Worm (Caenorhabditis elegans) whole organism, late embryonic: Measurements from ENCODE around the gene srbc-37.

ENCODE experiments used
- C08G9.2 ChIP-seq: sonication (generic microtip); optimal IDR thresholded peaks from 2 replicates; lab custom pipeline; 2016; ENCODE audit warnings: mild to moderate bottlenecking, missing genetic modification characterization, moderate library complexity, missing compliant biosample characterization
- C38D4.7 ChIP-seq: fragments of 200-800 bp; sonication (Bioruptor generic); optimal IDR thresholded peaks from 2 replicates; lab custom pipeline; 2018; ENCODE audit warnings: mild to moderate bottlenecking, missing genetic modification characterization, moderate library complexity, missing compliant biosample characterization
- F13H6.1 ChIP-seq: sonication (generic microtip); optimal IDR thresholded peaks from 2 replicates; lab custom pipeline; 2016; ENCODE audit warnings: missing genetic modification characterization, missing compliant biosample characterization
- K02D7.2 ChIP-seq: sonication (generic microtip); optimal IDR thresholded peaks from 2 replicates; lab custom pipeline; 2017; ENCODE audit warnings: mild to moderate bottlenecking, missing genetic modification characterization, missing compliant biosample characterization
- Y22D7AL.16 ChIP-seq: sonication (generic microtip); optimal IDR thresholded peaks from 2 replicates; lab custom pipeline; 2016; ENCODE audit warnings: missing genetic modification characterization, missing compliant biosample characterization
- ahr-1 ChIP-seq: sonication (generic microtip); optimal IDR thresholded peaks from 2 replicates; lab custom pipeline; 2016; ENCODE audit warnings: missing genetic modification characterization, missing compliant biosample characterization
- ama-1 ChIP-seq: fragments of 150-350 bp; optimal IDR thresholded peaks from 2 replicates; lab custom pipeline; 2014
- ceh-14 ChIP-seq: sonication (generic microtip); optimal IDR thresholded peaks from 2 replicates; lab custom pipeline; 2016; ENCODE audit warnings: missing genotype, missing genetic modification characterization, missing compliant biosample characterization
- ceh-18 ChIP-seq: sonication (generic microtip); optimal IDR thresholded peaks from 2 replicates; lab custom pipeline; 2016; ENCODE audit warnings: missing genetic modification characterization, missing compliant biosample characterization
- ceh-19 ChIP-seq: fragments of 200-800 bp; sonication (Bioruptor generic); optimal IDR thresholded peaks from 2 replicates; lab custom pipeline; 2018; ENCODE audit warnings: mild to moderate bottlenecking, missing genetic modification characterization, missing compliant biosample characterization
- ceh-2 ChIP-seq: sonication (generic microtip); optimal IDR thresholded peaks from 2 replicates; lab custom pipeline; 2016; ENCODE audit warnings: missing genotype, missing genetic modification characterization, missing compliant biosample characterization
- ceh-24 ChIP-seq: sonication (generic microtip); optimal IDR thresholded peaks from 2 replicates; lab custom pipeline; 2016; ENCODE audit warnings: mild to moderate bottlenecking, missing genetic modification characterization, missing compliant biosample characterization
- ceh-30 ChIP-seq: fragments of 150-350 bp; optimal IDR thresholded peaks from 2 replicates; lab custom pipeline; 2014; ENCODE audit warnings: missing biosample characterization, missing genetic modification characterization
- ceh-34 ChIP-seq: sonication (generic microtip); optimal IDR thresholded peaks from 2 replicates; lab custom pipeline; 2016; ENCODE audit warnings: mild to moderate bottlenecking, missing genetic modification characterization, missing compliant biosample characterization
- ceh-6 ChIP-seq: fragments of 200-800 bp; sonication (Bioruptor generic); optimal IDR thresholded peaks from 2 replicates; lab custom pipeline; 2018; ENCODE audit warnings: mild to moderate bottlenecking, missing genetic modification characterization, missing compliant biosample characterization
- ceh-9 ChIP-seq: sonication (generic microtip); optimal IDR thresholded peaks from 2 replicates; lab custom pipeline; 2016; ENCODE audit warnings: mild to moderate bottlenecking, missing genetic modification characterization, inconsistent platforms, missing compliant biosample characterization
- dve-1 ChIP-seq: sonication (generic microtip); optimal IDR thresholded peaks from 2 replicates; lab custom pipeline; 2017; ENCODE audit warnings: antibody characterized with exemption, mild to moderate bottlenecking, missing genetic modification characterization, missing compliant biosample characterization
- elt-2 ChIP-seq: sonication (generic microtip); optimal IDR thresholded peaks from 2 replicates; lab custom pipeline; 2016; ENCODE audit warnings: missing genetic modification reagents, missing genetic modification characterization, missing compliant biosample characterization
- elt-4 ChIP-seq: sonication (generic microtip); optimal IDR thresholded peaks from 2 replicates; lab custom pipeline; 2016; ENCODE audit warnings: missing genetic modification characterization, missing compliant biosample characterization
- ets-4 ChIP-seq: sonication (generic microtip); optimal IDR thresholded peaks from 2 replicates; lab custom pipeline; 2016; ENCODE audit warnings: missing genetic modification characterization, missing compliant biosample characterization
- eyg-1 ChIP-seq: sonication (generic microtip); optimal IDR thresholded peaks from 2 replicates; lab custom pipeline; 2016; ENCODE audit warnings: missing genotype, missing genetic modification characterization, missing compliant biosample characterization
- fkh-6 ChIP-seq: sonication (generic microtip); optimal IDR thresholded peaks from 2 replicates; lab custom pipeline; 2016; ENCODE audit warnings: missing genetic modification characterization, missing compliant biosample characterization
- hlh-13 ChIP-seq: fragments of 200-800 bp; sonication (Bioruptor generic); optimal IDR thresholded peaks from 2 replicates; lab custom pipeline; 2018; ENCODE audit warnings: mild to moderate bottlenecking, missing genetic modification characterization, missing compliant biosample characterization
- hlh-30 ChIP-seq: sonication (generic microtip); optimal IDR thresholded peaks from 2 replicates; lab custom pipeline; 2017; ENCODE audit warnings: antibody characterized with exemption, missing genetic modification characterization, missing compliant biosample characterization; ENCODE audit not compliant: insufficient read depth
- lim-6 ChIP-seq: sonication (generic microtip); optimal IDR thresholded peaks from 2 replicates; lab custom pipeline; 2016; ENCODE audit warnings: missing genetic modification characterization, missing compliant biosample characterization
- lin-11 ChIP-seq: fragments of 200-800 bp; sonication (Bioruptor generic); optimal IDR thresholded peaks from 2 replicates; lab custom pipeline; 2018; ENCODE audit warnings: mild to moderate bottlenecking, missing genetic modification characterization, missing compliant biosample characterization
- madf-2 ChIP-seq: sonication (generic microtip); optimal IDR thresholded peaks from 2 replicates; lab custom pipeline; 2017; ENCODE audit warnings: missing genetic modification characterization, missing compliant biosample characterization
- mec-3 ChIP-seq: sonication (generic microtip); optimal IDR thresholded peaks from 2 replicates; lab custom pipeline; 2016; ENCODE audit warnings: borderline replicate concordance, missing genetic modification characterization, missing compliant biosample characterization
- nfya-1 ChIP-seq: sonication (generic microtip); optimal IDR thresholded peaks from 2 replicates; lab custom pipeline; 2017; ENCODE audit warnings: missing genetic modification characterization, mild to moderate bottlenecking, missing compliant biosample characterization, antibody characterized with exemption, moderate library complexity
- pag-3 ChIP-seq: sonication (generic microtip); optimal IDR thresholded peaks from 2 replicates; lab custom pipeline; 2016; ENCODE audit warnings: missing compliant biosample characterization, missing genetic modification characterization, borderline replicate concordance
- pha-2 ChIP-seq: sonication (generic microtip); optimal IDR thresholded peaks from 2 replicates; lab custom pipeline; 2017; ENCODE audit warnings: mild to moderate bottlenecking, missing genetic modification characterization, missing compliant biosample characterization
- pha-4 ChIP-seq: fragments of 150-350 bp; optimal IDR thresholded peaks from 2 replicates; lab custom pipeline; 2018; ENCODE audit warnings: missing biosample characterization, missing genetic modification reagents, missing genetic modification characterization
- pqm-1 ChIP-seq: sonication (generic microtip); optimal IDR thresholded peaks from 2 replicates; lab custom pipeline; 2016; ENCODE audit warnings: missing genetic modification characterization, missing compliant biosample characterization
- rnt-1 ChIP-seq: sonication (generic microtip); optimal IDR thresholded peaks from 2 replicates; lab custom pipeline; 2016; ENCODE audit warnings: missing genetic modification characterization, missing compliant biosample characterization
- sdc-2 ChIP-seq: sonication (generic microtip); optimal IDR thresholded peaks from 2 replicates; lab custom pipeline; 2016; ENCODE audit warnings: missing genotype, missing genetic modification characterization, missing compliant biosample characterization
- sox-2 ChIP-seq: fragments of 200-800 bp; sonication (Bioruptor generic); IDR thresholded peaks from 2 replicates; pipeline ENCODE4 v1.3.6; 2022; ENCODE audit warnings: missing genetic modification reagents, missing genetic modification characterization, missing compliant biosample characterization
- syd-9 ChIP-seq: sonication (generic microtip); optimal IDR thresholded peaks from 2 replicates; lab custom pipeline; 2016; ENCODE audit warnings: mild to moderate bottlenecking, missing genetic modification characterization, moderate library complexity, missing compliant biosample characterization
- unc-3 ChIP-seq, 2 experiments: fragments of 200-800 bp in 1 of 2; sonication (Bioruptor generic) in 1 of 2; sonication (generic microtip) in 1 of 2; conservative IDR thresholded peaks in 1 of 2; optimal IDR thresholded peaks in 1 of 2; 2 replicates each; pipeline versions ENCODE4 v1.3.6 to Lab custom; 2016 to 2022; ENCODE audit warnings: missing compliant biosample characterization in 2 of 2, missing genetic modification characterization in 2 of 2, missing genetic modification reagents in 1 of 2
- unc-42 ChIP-seq: sonication (generic microtip); optimal IDR thresholded peaks from 2 replicates; lab custom pipeline; 2016; ENCODE audit warnings: missing genotype, missing genetic modification characterization, missing compliant biosample characterization
- unc-55 ChIP-seq: sonication (generic microtip); optimal IDR thresholded peaks from 2 replicates; lab custom pipeline; 2017; ENCODE audit warnings: missing biosample characterization, missing genetic modification reagents, missing genetic modification characterization
- zip-5 ChIP-seq: sonication (generic microtip); optimal IDR thresholded peaks from 2 replicates; lab custom pipeline; 2016; ENCODE audit warnings: missing genetic modification characterization, missing compliant biosample characterization
- ztf-16 ChIP-seq: sonication (generic microtip); optimal IDR thresholded peaks from 2 replicates; lab custom pipeline; 2017; ENCODE audit warnings: missing genetic modification characterization, missing compliant biosample characterization

Gene srbc-37

DNA sequence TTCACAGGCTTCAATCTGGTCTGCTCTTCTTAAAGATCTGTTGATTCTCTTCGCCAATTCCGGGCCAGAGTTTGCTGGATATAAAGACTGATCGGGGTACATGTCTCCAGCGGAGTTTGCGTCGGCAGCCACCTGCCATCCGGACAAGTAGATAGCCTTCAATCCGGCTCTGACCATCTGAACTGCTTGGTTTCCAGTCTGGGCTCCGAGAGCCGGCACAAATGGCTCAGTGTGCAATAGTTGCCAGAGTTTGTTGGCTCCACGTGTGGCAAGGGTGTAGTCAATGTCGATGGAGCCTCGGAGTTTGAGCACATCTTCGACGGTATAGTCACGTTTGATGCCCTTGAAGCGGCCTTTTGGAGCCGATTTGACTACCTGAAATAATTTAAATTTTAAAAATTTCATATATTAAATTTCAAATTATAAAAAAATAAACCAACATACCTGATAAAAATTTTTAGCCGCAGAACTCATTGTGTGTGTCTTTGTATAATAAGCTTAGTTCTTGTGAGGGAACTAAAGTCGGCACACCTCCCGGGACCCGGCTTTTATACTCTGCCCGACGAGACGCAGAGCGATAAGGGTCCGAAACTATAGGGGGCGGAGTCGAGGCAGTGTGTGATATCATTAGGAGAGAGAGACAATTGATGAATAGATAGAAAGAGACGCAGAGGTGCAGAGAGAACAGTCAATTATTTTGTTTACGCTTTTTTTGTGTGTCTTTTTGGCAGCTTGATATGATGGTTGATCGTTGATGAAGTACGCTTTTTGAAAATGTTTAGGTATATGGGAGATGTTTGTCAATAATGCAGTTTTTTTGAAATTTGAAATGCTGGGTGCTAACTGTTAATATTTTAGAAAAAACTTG lies 25.4 kb downstream of the srbc-37 start, which contains the start of the genes icl-1 and srh-2:
icl-1 (minus strand) TSS at position 521 of the 868 bp plus-strand sequence.
srh-2 (plus strand) TSS at position 818 of the 868 bp plus-strand sequence.
- TF ChIP-seq ceh-2 (tag; lab: Kevin White, UChicago) (no peak), ceh-18 (tag; lab: Kevin White, UChicago) (peak; percentile 14), K02D7.2 (tag; lab: Kevin White, UChicago) (peak; percentile 2), pha-2 (tag; lab: Kevin White, UChicago) (no peak), nfya-1 (tag; lab: Kevin White, UChicago) (peak; percentile 19), hlh-13 (no peak), unc-55 (peak; percentile 19), elt-2 (peak; percentile 78)

DNA sequence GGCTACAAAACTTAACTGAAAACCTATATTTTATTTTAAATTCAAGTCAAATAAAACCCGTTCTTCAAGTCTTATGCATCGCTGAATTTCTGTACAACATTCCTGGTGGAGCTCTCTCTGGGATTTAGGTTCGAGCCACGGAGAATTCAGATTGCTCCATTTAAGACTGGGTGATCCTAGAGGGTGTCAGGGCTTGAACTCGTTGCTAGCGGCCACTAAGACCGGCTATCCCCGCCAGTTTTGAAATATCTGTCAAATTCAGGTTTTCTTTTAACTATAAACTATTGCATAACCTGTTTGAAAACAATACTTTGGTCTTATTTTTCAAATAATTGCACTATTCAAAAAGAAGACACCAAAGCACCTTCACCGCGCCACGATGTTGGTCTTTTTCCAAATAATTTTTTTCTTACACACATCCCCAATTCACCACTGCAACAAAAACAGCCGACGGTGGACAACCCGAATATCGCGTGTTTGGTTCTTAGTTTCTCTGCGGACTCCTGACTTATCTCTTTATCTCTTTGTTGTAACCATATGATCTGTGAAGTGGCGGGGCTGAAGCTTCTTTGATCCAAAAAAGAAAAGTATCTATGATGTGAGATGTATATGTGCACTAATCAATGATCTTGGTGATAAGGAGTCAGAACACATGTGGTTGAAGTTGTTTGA lies 26.6 kb downstream of the srbc-37 start:
- TF ChIP-seq unc-3 (GFP tag; conservative IDR thresholded peaks at IDR 0.05; lab: Robert Waterston, UW) (no peak), unc-3 (tag; optimal IDR thresholded peaks at IDR 0.05; lab: Kevin White, UChicago) (no peak), pag-3 (tag; lab: Kevin White, UChicago) (no peak), eyg-1 (tag; lab: Kevin White, UChicago) (no peak), unc-42 (tag; lab: Kevin White, UChicago) (no peak), ama-1 (no peak), hlh-30 (tag; lab: Kevin White, UChicago) (peak; percentile 6), sox-2 (GFP tag; lab: Robert Waterston, UW) (no peak), ceh-34 (no peak)
- TF ChIP-seq, all 69 proteins: peak for 1

DNA sequence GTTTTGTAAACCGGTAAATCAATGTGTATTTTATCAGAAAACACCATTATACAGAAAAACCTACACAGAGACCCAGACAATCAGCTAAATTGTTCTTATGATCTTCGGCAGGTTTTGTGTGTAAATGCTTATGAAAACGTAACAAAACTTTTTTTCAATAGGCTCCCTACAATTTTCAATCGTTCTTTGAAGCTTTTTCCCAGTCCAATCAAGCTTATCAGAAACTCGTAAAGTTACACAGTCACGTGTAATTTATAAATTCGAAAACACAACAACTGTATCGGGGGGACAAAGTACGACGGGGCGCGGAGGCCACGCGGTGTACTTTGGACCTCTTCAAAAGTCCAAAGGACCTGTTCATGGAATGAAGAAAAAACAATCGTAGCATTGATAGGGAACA lies 27.9 kb downstream of the srbc-37 start:
- TF ChIP-seq ceh-9 (tag; lab: Kevin White, UChicago) (no peak), ets-4 (no peak), pqm-1 (no peak), hlh-30 (tag; lab: Kevin White, UChicago) (peak; percentile 7), mec-3 (tag; lab: Kevin White, UChicago) (no peak), ahr-1 (no peak), fkh-6 (tag; lab: Kevin White, UChicago) (no peak)

ce11 chrV:731330-731729 lies 29.0 kb downstream of the srbc-37 start:
- no peak for TF ChIP-seq lim-6
- TF ChIP-seq ceh-18 (tag; lab: Kevin White, UChicago), result peak; percentile 94
- TF ChIP-seq F13H6.1 (tag; lab: Kevin White, UChicago), result peak; percentile 49
- TF ChIP-seq rnt-1 (tag; lab: Kevin White, UChicago), result peak; percentile 88
- no peak for TF ChIP-seq ceh-19 (GFP tag; lab: Kevin White, UChicago)
- no peak for TF ChIP-seq C08G9.2
- TF ChIP-seq hlh-13, result no peak
- peak; percentile 78 for TF ChIP-seq nfya-1 (tag; lab: Kevin White, UChicago)
- no peak for TF ChIP-seq lin-11 (tag; lab: Kevin White, UChicago)
- TF ChIP-seq dve-1 (tag; lab: Kevin White, UChicago), result peak; percentile 5
- no peak for TF ChIP-seq unc-3 (GFP tag; conservative IDR thresholded peaks at IDR 0.05; lab: Robert Waterston, UW)
- TF ChIP-seq unc-3 (tag; optimal IDR thresholded peaks at IDR 0.05; lab: Kevin White, UChicago), result no peak
- TF ChIP-seq elt-4, result no peak
- TF ChIP-seq ceh-24, result no peak
- TF ChIP-seq syd-9 (tag; lab: Kevin White, UChicago), result peak; percentile 17
- no peak for TF ChIP-seq ceh-30 (tag; lab: Kevin White, UChicago)
- no peak for TF ChIP-seq madf-2 (tag; lab: Kevin White, UChicago)
- TF ChIP-seq ztf-16 (tag; lab: Kevin White, UChicago), result no peak
- peak; percentile 83 for TF ChIP-seq pqm-1
- peak; percentile 91 for TF ChIP-seq hlh-30 (tag; lab: Kevin White, UChicago)
- peak; percentile 80 for TF ChIP-seq elt-2
- no peak for TF ChIP-seq pha-4 (tag; lab: Kevin White, UChicago)
- TF ChIP-seq Y22D7AL.16 (tag; lab: Kevin White, UChicago), result no peak
- TF ChIP-seq sdc-2 (tag; lab: Kevin White, UChicago), result no peak
- peak; percentile 32 for TF ChIP-seq ets-4
- no peak for TF ChIP-seq C38D4.7 (GFP tag; lab: Kevin White, UChicago)
- no peak for TF ChIP-seq ceh-6 (GFP tag; lab: Kevin White, UChicago)
- no peak for TF ChIP-seq zip-5 (tag; lab: Kevin White, UChicago)
- no peak for TF ChIP-seq ceh-14 (tag; lab: Kevin White, UChicago)
